Worm (Caenorhabditis elegans) whole organism, midembryonic: Measurements from ENCODE around the gene C44C10.11.

ENCODE experiments used
- T22C8.4 ChIP-seq: fragments of 200-800 bp; sonication (Bioruptor generic); IDR thresholded peaks from 2 replicates; pipeline ENCODE4 v1.3.6; 2022; ENCODE audit warnings: missing genetic modification characterization, missing compliant biosample characterization
- cog-1 ChIP-seq: sonication (generic microtip); optimal IDR thresholded peaks from 2 replicates; lab custom pipeline; 2016; ENCODE audit warnings: missing genetic modification characterization, missing compliant biosample characterization
- flt-1 ChIP-seq: fragments of 200-800 bp; sonication (Bioruptor generic); IDR thresholded peaks from 2 replicates; pipeline ENCODE4 v1.3.6; 2022; ENCODE audit warnings: missing genetic modification characterization, missing compliant biosample characterization
- klf-2 ChIP-seq: fragments of 200-800 bp; sonication (Bioruptor generic); conservative IDR thresholded peaks from 2 replicates; pipeline ENCODE4 v1.3.6; 2022; ENCODE audit warnings: missing genetic modification reagents, missing genetic modification characterization, missing compliant biosample characterization
- med-1 ChIP-seq: sonication (generic microtip); optimal IDR thresholded peaks from 2 replicates; lab custom pipeline; 2017; ENCODE audit warnings: missing genetic modification characterization, mild to moderate bottlenecking, missing compliant biosample characterization, antibody characterized with exemption, missing genetic modification reagents; ENCODE audit not compliant: insufficient read depth
- ref-1 ChIP-seq: fragments of 200-800 bp; sonication (Bioruptor generic); conservative IDR thresholded peaks from 2 replicates; pipeline ENCODE4 v1.3.6; 2022; ENCODE audit warnings: missing genetic modification reagents, missing genetic modification characterization, missing compliant biosample characterization
- ztf-23 ChIP-seq: fragments of 200-800 bp; sonication (Bioruptor generic); IDR thresholded peaks from 2 replicates; pipeline ENCODE4 v1.3.6; 2022; ENCODE audit warnings: missing genetic modification reagents, missing genetic modification characterization, missing compliant biosample characterization
- ztf-29 ChIP-seq: fragments of 200-800 bp; sonication (Bioruptor generic); IDR thresholded peaks from 2 replicates; pipeline ENCODE4 v1.3.6; 2022; ENCODE audit warnings: missing genetic modification reagents, missing genetic modification characterization, missing compliant biosample characterization

DNA sequence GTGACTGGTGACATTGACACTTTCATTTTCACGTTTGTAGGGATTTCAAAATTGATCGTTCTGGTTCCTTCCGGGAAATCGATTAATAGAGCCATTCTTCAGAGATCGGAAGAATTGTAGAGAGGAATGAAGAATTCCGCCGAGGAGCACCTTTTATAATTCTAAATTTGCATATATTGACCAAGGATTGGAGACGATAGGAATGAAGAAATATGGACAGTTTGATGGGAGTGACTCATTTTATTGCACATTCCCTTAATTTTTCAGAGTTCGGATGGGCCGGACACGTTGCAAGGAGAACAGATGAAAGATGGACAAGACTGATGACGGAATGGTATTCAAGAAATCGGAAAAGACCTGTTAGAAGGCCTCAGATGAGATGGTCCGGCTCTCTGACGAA lies 9.9 kb downstream of the C44C10.11 start, which contains the start of gene C44C10.15:
- TF ChIP-seq flt-1 (GFP tag; lab: Robert Waterston, UW) (no peak), ztf-29 (no peak), T22C8.4 (GFP tag; lab: Robert Waterston, UW) (no peak), ref-1 (no peak), med-1 (GFP tag; lab: Kevin White, UChicago) (no peak), cog-1 (tag; lab: Kevin White, UChicago) (no peak), ztf-23 (GFP tag; lab: Robert Waterston, UW) (no peak), klf-2 (no peak)
